Worm (Caenorhabditis elegans): ENCODE measurements around the gene anoh-1.

anoh-1 gene

ce11 chrIII:13256438-13256928 lies 10.1 kb downstream of the anoh-1 start, which contains the start of gene F56A8.3 (continued):
- TF ChIP-seq ztf-11 (tag; optimal IDR thresholded peaks at IDR 0.05) = no peak
- peak; percentile 78 for TF ChIP-seq dsc-1 (tag; optimal IDR thresholded peaks at IDR 0.05)
- TF ChIP-seq egl-13 (tag; optimal IDR thresholded peaks at IDR 0.05) = no peak
- peak; percentile 85 for TF ChIP-seq nhr-71 (tag; optimal IDR thresholded peaks at IDR 0.05)
- peak; percentile 65 for TF ChIP-seq ztf-4 (tag; optimal IDR thresholded peaks at IDR 0.05)
- peak; percentile 64 for TF ChIP-seq lin-15B (tag; optimal IDR thresholded peaks at IDR 0.05)
- peak; percentile 35 for TF ChIP-seq sox-4 (tag; optimal IDR thresholded peaks at IDR 0.05)
- TF ChIP-seq jun-1 (tag; optimal IDR thresholded peaks at IDR 0.05) = peak; percentile 48
- TF ChIP-seq pax-3 (tag; optimal IDR thresholded peaks at IDR 0.05) = peak; percentile 16
- TF ChIP-seq dpl-1 (GFP tag; optimal IDR thresholded peaks at IDR 0.05) = peak; percentile 98 to 99 (median 99)
- peak; percentile 73 for TF ChIP-seq aly-2 (tag; optimal IDR thresholded peaks at IDR 0.05)
- TF ChIP-seq C16A3.4 (tag; optimal IDR thresholded peaks at IDR 0.05) = peak; percentile 75
- peak; percentile 39 for TF ChIP-seq nhr-77 (tag; optimal IDR thresholded peaks at IDR 0.05)
- peak; percentile 19 for TF ChIP-seq unc-86 (tag; optimal IDR thresholded peaks at IDR 0.05)
- peak; percentile 49 for TF ChIP-seq ama-1 (optimal IDR thresholded peaks at IDR 0.05)
- TF ChIP-seq F16B12.6 (tag; optimal IDR thresholded peaks at IDR 0.05) = peak; percentile 47
- TF ChIP-seq unc-30 (tag; optimal IDR thresholded peaks at IDR 0.05) = no peak
- TF ChIP-seq nhr-237 (tag; optimal IDR thresholded peaks at IDR 0.05) = peak; percentile 32
- peak; percentile 86 for TF ChIP-seq snu-23 (GFP tag; optimal IDR thresholded peaks at IDR 0.05)
- no peak for TF ChIP-seq C04F5.9 (tag; optimal IDR thresholded peaks at IDR 0.05)
- TF ChIP-seq lsy-2 (tag; optimal IDR thresholded peaks at IDR 0.05) = peak; percentile 83 to 91

- TF ChIP-seq nhr-47 (tag; optimal IDR thresholded peaks at IDR 0.05) (peak; percentile 31), ama-1 (optimal IDR thresholded peaks at IDR 0.05) (no peak), F16B12.6 (tag; optimal IDR thresholded peaks at IDR 0.05) (peak; percentile 19), tbx-2 (tag; optimal IDR thresholded peaks at IDR 0.05) (peak; percentile 14), efl-1 (optimal IDR thresholded peaks at IDR 0.05) (peak; percentile 45 to 57), efl-1 (GFP tag; optimal IDR thresholded peaks at IDR 0.05 in 1 of 2) (peak in 1 of 2 experiments; percentile 28), snu-23 (GFP tag; optimal IDR thresholded peaks at IDR 0.05) (peak; percentile 34), aha-1 (tag; optimal IDR thresholded peaks at IDR 0.05) (no peak), dsc-1 (tag; optimal IDR thresholded peaks at IDR 0.05) (peak; percentile 17), dpl-1 (GFP tag; optimal IDR thresholded peaks at IDR 0.05) (peak in 1 of 3 experiments; percentile 42), pag-3 (tag; optimal IDR thresholded peaks at IDR 0.05; ENCODE audit: borderline replicate concordance, insufficient read depth) (no peak), swsn-7 (tag; optimal IDR thresholded peaks at IDR 0.05) (peak; percentile 43), lin-14 (GFP tag; optimal IDR thresholded peaks at IDR 0.05) (peak; percentile 71), fkh-8 (tag; optimal IDR thresholded peaks at IDR 0.05) (peak; percentile 67), nhr-19 (GFP tag; conservative IDR thresholded peaks at IDR 0.05) (no peak), skn-1 (tag; optimal IDR thresholded peaks at IDR 0.05) (no peak), ceh-63 (GFP tag; optimal IDR thresholded peaks at IDR 0.05) (no peak), lin-35 (GFP tag; optimal IDR thresholded peaks at IDR 0.05) (peak in 1 of 2 experiments; percentile 63), lin-39 (tag; optimal IDR thresholded peaks at IDR 0.05) (no peak), lsy-2 (tag; optimal IDR thresholded peaks at IDR 0.05) (peak in 1 of 2 experiments; percentile 29), ztf-11 (tag; optimal IDR thresholded peaks at IDR 0.05) (peak in 1 of 2 experiments; percentile 58), unc-86 (tag; optimal IDR thresholded peaks at IDR 0.05) (peak; percentile 37), ceh-82 (tag; optimal IDR thresholded peaks at IDR 0.05) (peak in 2 of 3 experiments; percentile 10 to 27), nhr-76 (tag; optimal IDR thresholded peaks at IDR 0.05) (no peak), elt-2 (tag; optimal IDR thresholded peaks at IDR 0.05) (no peak), nhr-71 (tag; optimal IDR thresholded peaks at IDR 0.05) (peak; percentile 39), isw-1 (GFP tag; IDR thresholded peaks at IDR 0.05) (peak; percentile 5; the same call in 1 of the 2 replicates), unc-98 (GFP tag; IDR thresholded peaks at IDR 0.05) (no peak), fos-1 (tag; optimal IDR thresholded peaks at IDR 0.05) (no peak)
Observed at ce11 chrIII:13258163-13258562, 11.8 kb downstream of the anoh-1 start.
